Worm (Caenorhabditis elegans): ENCODE results near the gene clec-49.
"Not testable (repeated sequence)": the region's sequence is repeated elsewhere in the genome, so short reads cannot be mapped to it uniquely, and the experiment has no call there.

Gene clec-49

ce11 chrV:19717933-19718332 lies 33.1 kb downstream of the clec-49 start:
- TF ChIP-seq ztf-4 (tag; optimal IDR thresholded peaks at IDR 0.05) (no peak), mab-5 (tag; optimal IDR thresholded peaks at IDR 0.05) (no peak), ztf-1 (GFP tag; conservative IDR thresholded peaks at IDR 0.05) (no peak), nhr-6 (tag; optimal IDR thresholded peaks at IDR 0.05) (no peak), ZK546.5 (tag; optimal IDR thresholded peaks at IDR 0.05) (no peak), unc-39 (tag; optimal IDR thresholded peaks at IDR 0.05) (no peak), unc-55 (GFP tag; optimal IDR thresholded peaks at IDR 0.05) (no peak), Y55F3AM.14 (GFP tag; optimal IDR thresholded peaks at IDR 0.05) (no peak), ceh-82 (tag; optimal IDR thresholded peaks at IDR 0.05) (no peak), gmeb-1 (tag; optimal IDR thresholded peaks at IDR 0.05) (no peak), lsy-2 (tag; optimal IDR thresholded peaks at IDR 0.05) (no peak), mdl-1 (tag; optimal IDR thresholded peaks at IDR 0.05) (no peak), lin-13 (GFP tag; optimal IDR thresholded peaks at IDR 0.05) (no peak), peb-1 (tag; optimal IDR thresholded peaks at IDR 0.05) (no peak), nhr-11 (tag; optimal IDR thresholded peaks at IDR 0.05) (no peak)

- TF ChIP-seq unc-39 (tag; optimal IDR thresholded peaks at IDR 0.05): no peak
- TF ChIP-seq lsy-2 (tag; optimal IDR thresholded peaks at IDR 0.05): no peak
- TF ChIP-seq sma-3 (GFP tag; optimal IDR thresholded peaks at IDR 0.05): no peak
- no peak for TF ChIP-seq skn-1 (tag; optimal IDR thresholded peaks at IDR 0.05)
- TF ChIP-seq dmd-4 (tag; optimal IDR thresholded peaks at IDR 0.05): no peak
- no peak for TF ChIP-seq fos-1 (tag; optimal IDR thresholded peaks at IDR 0.05)
- no peak for TF ChIP-seq mdl-1 (tag; optimal IDR thresholded peaks at IDR 0.05)
- no peak for TF ChIP-seq F13H6.1 (tag; optimal IDR thresholded peaks at IDR 0.05)
- TF ChIP-seq ceh-82 (tag; optimal IDR thresholded peaks at IDR 0.05): no peak
- no peak for TF ChIP-seq ama-1 (optimal IDR thresholded peaks at IDR 0.05)
- TF ChIP-seq nhr-129 (tag; optimal IDR thresholded peaks at IDR 0.05): no peak
- TF ChIP-seq sma-9 (GFP tag; optimal IDR thresholded peaks at IDR 0.05): no peak
- TF ChIP-seq sma-9 (tag; optimal IDR thresholded peaks at IDR 0.05): no peak
- TF ChIP-seq nhr-10 (tag; optimal IDR thresholded peaks at IDR 0.05): no peak
- TF ChIP-seq nhr-6 (tag; optimal IDR thresholded peaks at IDR 0.05): no peak
- TF ChIP-seq Y55F3AM.14 (GFP tag; optimal IDR thresholded peaks at IDR 0.05): no peak
- no peak for TF ChIP-seq mbf-1 (tag; optimal IDR thresholded peaks at IDR 0.05)
- TF ChIP-seq zag-1 (tag; optimal IDR thresholded peaks at IDR 0.05): no peak
- no peak for TF ChIP-seq lin-39 (tag; optimal IDR thresholded peaks at IDR 0.05)
- TF ChIP-seq alr-1 (tag; optimal IDR thresholded peaks at IDR 0.05): no peak
- no peak for TF ChIP-seq lin-13 (GFP tag; optimal IDR thresholded peaks at IDR 0.05)
Observed at ce11 chrV:19715847-19716246, 35.2 kb downstream of the clec-49 start, which contains the start of gene Y43F8C.17. Y43F8C.17 (plus strand) TSS chrV:19716147.

DNA sequence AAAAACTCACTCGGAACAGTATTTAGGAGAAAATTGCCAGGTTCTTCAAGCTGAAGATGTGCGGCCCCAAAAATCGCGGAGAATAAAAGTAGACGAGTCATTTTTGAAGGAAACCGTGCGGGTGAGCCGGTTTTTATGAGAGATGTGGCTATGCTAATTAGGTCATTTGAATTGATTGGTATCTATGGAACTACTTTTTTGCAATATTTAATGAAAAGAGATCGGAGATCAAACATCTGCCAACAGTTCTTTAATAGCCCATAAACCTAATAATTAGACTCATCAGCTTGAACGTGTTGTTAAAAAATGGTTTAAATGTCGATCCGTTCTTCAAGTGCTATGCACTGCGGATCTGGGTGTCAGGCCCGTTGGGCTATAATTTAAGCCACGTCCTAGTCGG lies 35.6 kb downstream of the clec-49 start, which contains the start of gene Y43F8C.16:
Gene Y43F8C.16 (minus strand): TSS at position 101 of the 400 bp plus-strand sequence.
- TF ChIP-seq nhr-23 (tag; optimal IDR thresholded peaks at IDR 0.05) (no peak), lin-13 (GFP tag; optimal IDR thresholded peaks at IDR 0.05) (no peak), nhr-129 (tag; optimal IDR thresholded peaks at IDR 0.05) (no peak), ztf-4 (tag; optimal IDR thresholded peaks at IDR 0.05) (no peak), blmp-1 (tag; optimal IDR thresholded peaks at IDR 0.05; ENCODE audit: insufficient read depth) (no peak), skn-1 (tag; optimal IDR thresholded peaks at IDR 0.05) (no peak), unc-55 (GFP tag; optimal IDR thresholded peaks at IDR 0.05) (no peak), ceh-16 (tag; optimal IDR thresholded peaks at IDR 0.05) (no peak), unc-39 (tag; optimal IDR thresholded peaks at IDR 0.05) (no peak), nhr-12 (tag; optimal IDR thresholded peaks at IDR 0.05) (no peak), snpc-4 (tag; optimal IDR thresholded peaks at IDR 0.05) (no peak), nhr-10 (tag; optimal IDR thresholded peaks at IDR 0.05) (no peak), elt-3 (tag; optimal IDR thresholded peaks at IDR 0.05) (no peak), ceh-82 (tag; optimal IDR thresholded peaks at IDR 0.05) (no peak), sem-4 (tag; optimal IDR thresholded peaks at IDR 0.05) (no peak), fos-1 (tag; optimal IDR thresholded peaks at IDR 0.05) (no peak)

ce11 chrV:19711646-19712045 lies 39.4 kb downstream of the clec-49 start, which contains the start of gene Y43F8C.23:
Y43F8C.23 (minus strand) TSS chrV:19711746.
- not testable (repeated sequence) for TF ChIP-seq unc-62 (GFP tag; optimal IDR thresholded peaks at IDR 0.05); ceh-16 (tag; optimal IDR thresholded peaks at IDR 0.05); mab-5 (tag; optimal IDR thresholded peaks at IDR 0.05)

Data from whole organism, L2 larva.